Fruit fly (Drosophila melanogaster): ENCODE results near the gene TfAP-2.

dm6 chr3L:21642908-21643572 is 56.4 kb downstream of the TfAP-2 start:
- TF ChIP-seq Myc (optimal IDR thresholded peaks at IDR 0.05) (no peak), Sin3A (optimal IDR thresholded peaks at IDR 0.05) (no peak)

Data from Kc167 (cell line).